Worm (Caenorhabditis elegans): Measurements from ENCODE around the gene C34D4.2.

Gene C34D4.2

ce11 chrIV:7131780-7132179, 22.7 kb upstream of the C34D4.2 start, which contains the start of gene grsp-3:
Gene grsp-3, minus strand, starts transcription at chrIV:7131928.
- no peak for TF ChIP-seq sox-4 (tag; optimal IDR thresholded peaks at IDR 0.05)
- no peak for TF ChIP-seq egl-13 (tag; optimal IDR thresholded peaks at IDR 0.05)
- peak; percentile 60 for TF ChIP-seq lin-14 (GFP tag; optimal IDR thresholded peaks at IDR 0.05)
- peak in 1 of 2 experiments; percentile 43 for TF ChIP-seq lin-35 (GFP tag; optimal IDR thresholded peaks at IDR 0.05)
- TF ChIP-seq mdl-1 (tag; optimal IDR thresholded peaks at IDR 0.05): peak in 1 of 2 experiments; percentile 32
- TF ChIP-seq elt-3 (tag; optimal IDR thresholded peaks at IDR 0.05): peak in 2 of 6 experiments; percentile 59 to 95
- peak; percentile 57 for TF ChIP-seq snu-23 (GFP tag; optimal IDR thresholded peaks at IDR 0.05)
- TF ChIP-seq nhr-19 (GFP tag; conservative IDR thresholded peaks at IDR 0.05): no peak; the same call in 1 of the 2 replicates
- TF ChIP-seq blmp-1 (tag; optimal IDR thresholded peaks at IDR 0.05): peak; percentile 80
- peak; percentile 7 for TF ChIP-seq rnt-1 (tag; optimal IDR thresholded peaks at IDR 0.05)
- no peak for TF ChIP-seq ces-1 (GFP tag; optimal IDR thresholded peaks at IDR 0.05)
- TF ChIP-seq unc-130 (tag; optimal IDR thresholded peaks at IDR 0.05): peak; percentile 39
- peak; percentile 39 for TF ChIP-seq mep-1 (tag; optimal IDR thresholded peaks at IDR 0.05)
- peak; percentile 18 for TF ChIP-seq tbx-2 (tag; optimal IDR thresholded peaks at IDR 0.05)
- no peak for TF ChIP-seq mab-9 (GFP tag; IDR thresholded peaks at IDR 0.05)
- TF ChIP-seq dpl-1 (GFP tag; optimal IDR thresholded peaks at IDR 0.05): peak in 1 of 3 experiments; percentile 26
- TF ChIP-seq alr-1 (tag; optimal IDR thresholded peaks at IDR 0.05; ENCODE audit: borderline replicate concordance): no peak
- peak; percentile 89 for TF ChIP-seq nhr-85 (tag)
- peak; percentile 1 to 33 for TF ChIP-seq lsy-2 (tag; optimal IDR thresholded peaks at IDR 0.05)
- no peak for TF ChIP-seq F16B12.6 (tag; optimal IDR thresholded peaks at IDR 0.05)
- peak; percentile 59 for TF ChIP-seq nhr-71 (tag; optimal IDR thresholded peaks at IDR 0.05)
- TF ChIP-seq nhr-20 (tag; optimal IDR thresholded peaks at IDR 0.05): peak; percentile 60

ce11 chrIV:7133140-7133539, 21.3 kb upstream of the C34D4.2 start, which contains the start of gene cyn-12:
Gene cyn-12, minus strand, starts transcription at chrIV:7133217.
- TF ChIP-seq ama-1 (optimal IDR thresholded peaks at IDR 0.05) (no peak), snu-23 (GFP tag; optimal IDR thresholded peaks at IDR 0.05) (peak; percentile 55), swsn-7 (tag; optimal IDR thresholded peaks at IDR 0.05) (peak; percentile 31), isw-1 (GFP tag; IDR thresholded peaks at IDR 0.05) (no peak), nhr-76 (tag; optimal IDR thresholded peaks at IDR 0.05) (no peak), nhr-11 (tag; optimal IDR thresholded peaks at IDR 0.05) (no peak), unc-62 (GFP tag; optimal IDR thresholded peaks at IDR 0.05) (no peak), efl-1 (optimal IDR thresholded peaks at IDR 0.05) (peak; percentile 15 to 52), efl-1 (GFP tag; optimal IDR thresholded peaks at IDR 0.05 in 1 of 2) (peak; percentile 52 to 93), nhr-20 (tag; optimal IDR thresholded peaks at IDR 0.05) (peak; percentile 38), lin-15B (tag; optimal IDR thresholded peaks at IDR 0.05) (peak; percentile 7), dpl-1 (GFP tag; optimal IDR thresholded peaks at IDR 0.05) (peak in 2 of 3 experiments; percentile 48 to 58), nhr-85 (tag) (no peak), lin-35 (GFP tag; optimal IDR thresholded peaks at IDR 0.05) (peak; percentile 19 to 46), unc-130 (tag; optimal IDR thresholded peaks at IDR 0.05) (peak; percentile 52), Y116A8C.19 (tag; optimal IDR thresholded peaks at IDR 0.05; ENCODE audit: borderline replicate concordance) (no peak), tbx-2 (tag; optimal IDR thresholded peaks at IDR 0.05) (peak; percentile 6), nhr-237 (tag; optimal IDR thresholded peaks at IDR 0.05) (no peak), lsy-2 (tag; optimal IDR thresholded peaks at IDR 0.05) (peak; percentile 41 to 55), F16B12.6 (tag; optimal IDR thresholded peaks at IDR 0.05) (peak; percentile 85), lin-14 (GFP tag; optimal IDR thresholded peaks at IDR 0.05) (peak; percentile 11), hpl-2 (GFP tag; optimal IDR thresholded peaks at IDR 0.05) (no peak), nhr-47 (tag; optimal IDR thresholded peaks at IDR 0.05) (peak; percentile 52), nhr-71 (tag; optimal IDR thresholded peaks at IDR 0.05) (peak; percentile 56)

ce11 chrIV:7133983-7134382, 20.5 kb upstream of the C34D4.2 start, which contains the start of gene mutd-1:
Gene mutd-1, minus strand, starts transcription at chrIV:7134083.
- no peak for TF ChIP-seq nhr-237 (tag; optimal IDR thresholded peaks at IDR 0.05)
- no peak for TF ChIP-seq unc-98 (GFP tag; IDR thresholded peaks at IDR 0.05)
- TF ChIP-seq ceh-88 (GFP tag; IDR thresholded peaks at IDR 0.05): no peak
- TF ChIP-seq unc-30 (tag; optimal IDR thresholded peaks at IDR 0.05): no peak
- no peak for TF ChIP-seq vab-15 (tag; optimal IDR thresholded peaks at IDR 0.05)
- no peak for TF ChIP-seq nhr-47 (tag; optimal IDR thresholded peaks at IDR 0.05)
- no peak for TF ChIP-seq C16A3.4 (tag; optimal IDR thresholded peaks at IDR 0.05)
- no peak for TF ChIP-seq lin-13 (GFP tag; optimal IDR thresholded peaks at IDR 0.05)
- TF ChIP-seq efl-1 (optimal IDR thresholded peaks at IDR 0.05): no peak
- no peak for TF ChIP-seq efl-1 (GFP tag; optimal IDR thresholded peaks at IDR 0.05 in 1 of 2)
- TF ChIP-seq egl-13 (tag; optimal IDR thresholded peaks at IDR 0.05): no peak
- no peak for TF ChIP-seq ceh-8 (GFP tag; optimal IDR thresholded peaks at IDR 0.05)
- no peak for TF ChIP-seq ztf-11 (tag; optimal IDR thresholded peaks at IDR 0.05)
- TF ChIP-seq hlh-17 (GFP tag; optimal IDR thresholded peaks at IDR 0.05; ENCODE audit: borderline replicate concordance): no peak
- no peak for TF ChIP-seq lir-3 (tag; optimal IDR thresholded peaks at IDR 0.05; ENCODE audit: poor library complexity)
- TF ChIP-seq alr-1 (tag; optimal IDR thresholded peaks at IDR 0.05; ENCODE audit: borderline replicate concordance): no peak
- no peak for TF ChIP-seq tbx-2 (tag; optimal IDR thresholded peaks at IDR 0.05)
- TF ChIP-seq ztf-4 (tag; optimal IDR thresholded peaks at IDR 0.05): no peak
- no peak for TF ChIP-seq fkh-4 (tag; optimal IDR thresholded peaks at IDR 0.05; ENCODE audit: borderline replicate concordance)
- no peak for TF ChIP-seq rnt-1 (tag; optimal IDR thresholded peaks at IDR 0.05)
- no peak for TF ChIP-seq elt-3 (tag; optimal IDR thresholded peaks at IDR 0.05)

All from whole organism, L1 larva.